Worm (Caenorhabditis elegans) whole organism, late embryonic: ENCODE measurements around the gene fbxc-29.

Source experiments
- ama-1 ChIP-seq: fragments of 150-350 bp; optimal IDR thresholded peaks from 2 replicates; lab custom pipeline; 2014
- eyg-1 ChIP-seq: sonication (generic microtip); optimal IDR thresholded peaks from 2 replicates; lab custom pipeline; 2016; ENCODE audit warnings: missing genotype, missing genetic modification characterization, missing compliant biosample characterization
- pha-4 ChIP-seq: fragments of 150-350 bp; optimal IDR thresholded peaks from 2 replicates; lab custom pipeline; 2018; ENCODE audit warnings: missing biosample characterization, missing genetic modification reagents, missing genetic modification characterization

DNA sequence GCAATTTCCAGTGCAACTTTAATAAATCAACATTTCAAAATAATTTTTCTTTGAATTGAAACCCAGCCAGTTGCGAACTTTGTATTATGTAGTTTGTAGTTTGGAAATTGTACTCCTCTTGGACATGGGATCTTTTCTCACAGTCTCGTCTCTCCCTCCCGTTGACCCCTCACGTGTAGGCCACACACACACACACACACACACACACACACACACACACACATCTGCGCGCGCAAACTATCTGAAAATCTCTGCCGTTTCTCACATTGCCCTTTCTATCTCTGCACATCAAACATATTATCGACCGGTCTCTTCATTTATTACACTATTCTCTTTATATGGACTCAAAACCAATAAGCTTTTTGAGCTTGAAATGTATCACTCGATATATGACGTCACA, 24.9 kb downstream of the fbxc-29 start, which contains the start of gene fbxc-36:
- TF ChIP-seq pha-4 (tag; lab: Kevin White, UChicago) (no peak), ama-1 (lab: Kevin White, UChicago) (no peak), eyg-1 (no peak)
